Fruit fly (Drosophila melanogaster): ENCODE data around the gene CG16781.

The CG16781 gene

DNA sequence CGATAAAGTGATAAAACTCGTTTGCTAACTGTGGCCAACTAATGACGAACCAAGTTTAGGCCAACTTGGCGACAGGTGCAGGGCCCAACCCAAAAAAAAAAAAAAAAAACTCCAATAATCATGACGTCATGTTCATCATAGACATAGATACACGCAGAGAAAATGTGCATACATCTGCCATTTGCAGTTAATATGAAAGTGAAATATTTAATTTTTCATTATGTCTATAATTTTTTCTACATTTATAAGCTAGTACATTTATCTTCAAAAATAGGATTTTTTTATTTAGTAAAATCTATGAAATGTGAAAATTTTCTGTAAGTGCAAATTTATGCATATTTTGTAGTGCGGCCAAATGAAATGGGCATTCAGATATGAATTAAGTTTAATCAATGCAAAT lies 32.2 kb downstream of the CG16781 start (continued):
- no peak for TF ChIP-seq CG8281 (tag; optimal IDR thresholded peaks at IDR 0.05)
- peak; percentile 32 for TF ChIP-seq ind (GFP tag; optimal IDR thresholded peaks at IDR 0.05)
- TF ChIP-seq CG15073 (GFP tag; optimal IDR thresholded peaks at IDR 0.05) = no peak
- no peak for TF ChIP-seq CG10431 (GFP tag; optimal IDR thresholded peaks at IDR 0.05)
- peak; percentile 76 for TF ChIP-seq CG30403 (GFP tag; optimal IDR thresholded peaks at IDR 0.05)
- no peak for TF ChIP-seq Lpt (GFP tag; optimal IDR thresholded peaks at IDR 0.05)
- peak; percentile 86 for TF ChIP-seq row (GFP tag; IDR thresholded peaks at IDR 0.05)
- no peak for TF ChIP-seq gt (GFP tag; IDR thresholded peaks at IDR 0.05)
- no peak for TF ChIP-seq CG4328 (GFP tag; optimal IDR thresholded peaks at IDR 0.05)
- peak; percentile 26 for TF ChIP-seq abd-A (tag; optimal IDR thresholded peaks at IDR 0.05)

DNA sequence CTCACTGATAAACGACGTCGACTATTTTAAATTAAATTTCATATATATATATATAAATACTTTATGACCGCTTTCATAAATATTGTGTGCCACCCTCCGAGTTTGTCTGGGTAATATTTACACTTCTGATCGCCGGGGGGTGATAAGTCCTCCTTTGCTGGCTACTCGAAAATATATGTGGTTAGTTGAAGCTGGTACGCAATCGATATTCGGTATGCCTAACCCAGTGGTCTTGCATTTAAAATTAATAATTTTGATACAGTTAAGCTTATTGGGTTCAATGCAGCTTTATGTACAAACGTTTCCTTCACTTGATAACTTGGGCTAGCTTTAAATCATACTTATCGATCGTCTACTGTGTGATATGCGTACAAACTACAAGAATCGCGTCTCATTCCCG lies 33.9 kb downstream of the CG16781 start:
- TF ChIP-seq CG7963 (GFP tag; IDR thresholded peaks at IDR 0.05; ENCODE audit: partially characterized antibody) (no peak), CG8944 (GFP tag; optimal IDR thresholded peaks at IDR 0.05) (no peak), CG6854 (GFP tag; optimal IDR thresholded peaks at IDR 0.05) (no peak), CG17568 (GFP tag; optimal IDR thresholded peaks at IDR 0.05) (no peak), CG4404 (GFP tag; IDR thresholded peaks at IDR 0.05) (no peak), CG15696 (tag; optimal IDR thresholded peaks at IDR 0.05) (peak; percentile 9), Doc2 (GFP tag; IDR thresholded peaks at IDR 0.05) (no peak), zen2 (GFP tag; IDR thresholded peaks at IDR 0.05; ENCODE audit: partially characterized antibody) (no peak), az2 (GFP tag; optimal IDR thresholded peaks at IDR 0.05) (no peak), grn (GFP tag; optimal IDR thresholded peaks at IDR 0.05) (peak; percentile 69), tap (tag; optimal IDR thresholded peaks at IDR 0.05) (no peak), lola (GFP tag; optimal IDR thresholded peaks at IDR 0.05) (no peak), CG12769 (tag; optimal IDR thresholded peaks at IDR 0.05) (peak; percentile 17), CG18619 (GFP tag; optimal IDR thresholded peaks at IDR 0.05) (no peak), Hey (tag; optimal IDR thresholded peaks at IDR 0.05) (no peak), Med (GFP tag) (peak; percentile 59), sens (GFP tag) (peak; percentile 58), Nf-YA (GFP tag; IDR thresholded peaks at IDR 0.05) (no peak), row (GFP tag; IDR thresholded peaks at IDR 0.05) (0 out of 3 replicates have a peak, but pooled peaks have one; percentile 12), Hmx (GFP tag; optimal IDR thresholded peaks at IDR 0.05) (no peak), Drgx (GFP tag; IDR thresholded peaks at IDR 0.05) (no peak), Blimp-1 (GFP tag; optimal IDR thresholded peaks at IDR 0.05) (no peak), CG12744 (GFP tag; optimal IDR thresholded peaks at IDR 0.05) (no peak), CG1233 (GFP tag; optimal IDR thresholded peaks at IDR 0.05) (no peak), CG10431 (GFP tag; optimal IDR thresholded peaks at IDR 0.05) (no peak), Bgb (GFP tag; IDR thresholded peaks at IDR 0.05; ENCODE audit: partially characterized antibody) (no peak), shn (GFP tag; optimal IDR thresholded peaks at IDR 0.05) (no peak), HmgD (GFP tag; optimal IDR thresholded peaks at IDR 0.05) (no peak), exex (tag; optimal IDR thresholded peaks at IDR 0.05) (peak; percentile 53), CHES-1-like (GFP tag; optimal IDR thresholded peaks at IDR 0.05) (no peak), CG32532 (GFP tag; IDR thresholded peaks at IDR 0.05) (peak; percentile 21; the same call in 1 of the 2 replicates), bcd (GFP tag; optimal IDR thresholded peaks at IDR 0.05) (no peak), tup (GFP tag; optimal IDR thresholded peaks at IDR 0.05) (no peak), slbo (GFP tag; IDR thresholded peaks at IDR 0.05) (0 out of 2 replicates have a peak, but pooled peaks have one; percentile 12), pros (GFP tag; optimal IDR thresholded peaks at IDR 0.05) (no peak), gsb-n (tag; optimal IDR thresholded peaks at IDR 0.05) (no peak), ken (GFP tag; IDR thresholded peaks at IDR 0.05) (no peak), CG14965 (GFP tag; optimal IDR thresholded peaks at IDR 0.05; ENCODE audit: borderline replicate concordance) (no peak), en (GFP tag; optimal IDR thresholded peaks at IDR 0.05) (no peak), sug (tag; optimal IDR thresholded peaks at IDR 0.05) (peak; percentile 81), jing (GFP tag; optimal IDR thresholded peaks at IDR 0.05) (no peak), pb (GFP tag; optimal IDR thresholded peaks at IDR 0.05) (no peak)
